Fruit fly (Drosophila melanogaster) whole organism, prepupa: Measurements from ENCODE around the gene Tbcd.
A peak's percentile ranks its signal among the peaks of the same experiment; 100 is the strongest.

ENCODE experiments used
- CG10631 ChIP-seq: fragments of 200-800 bp; sonication (Bioruptor generic); optimal IDR thresholded peaks from 2 replicates; lab custom pipeline; 2016; ENCODE audit warnings: missing biosample characterization, missing genetic modification characterization
- CG10669 ChIP-seq: fragments of 200-800 bp; sonication (Bioruptor generic); optimal IDR thresholded peaks from 3 replicates; lab custom pipeline; 2018; ENCODE audit warnings: missing biosample characterization, mild to moderate bottlenecking, missing genetic modification characterization, moderate library complexity
- CG11294 ChIP-seq: fragments of 200-800 bp; sonication (Bioruptor generic); IDR thresholded peaks from 2 replicates; pipeline ENCODE4 v1.3.6; 2022; ENCODE audit warnings: missing biosample characterization, missing genetic modification characterization
- CG3032 ChIP-seq: fragments of 200-800 bp; optimal IDR thresholded peaks from 2 replicates; lab custom pipeline; 2019; ENCODE audit warnings: missing biosample characterization, mild to moderate bottlenecking, missing genetic modification characterization, moderate library complexity
- CG31627 ChIP-seq: fragments of 200-800 bp; sonication (Bioruptor generic); optimal IDR thresholded peaks from 3 replicates; lab custom pipeline; 2016; ENCODE audit warnings: missing biosample characterization, missing genetic modification characterization
- CG32006 ChIP-seq: fragments of 200-800 bp; sonication (Bioruptor generic); optimal IDR thresholded peaks from 3 replicates; lab custom pipeline; 2017; ENCODE audit warnings: missing biosample characterization, mild to moderate bottlenecking, missing genetic modification characterization
- CG34406 ChIP-seq: fragments of 200-800 bp; sonication (Bioruptor generic); optimal IDR thresholded peaks from 3 replicates; lab custom pipeline; 2016; ENCODE audit warnings: missing biosample characterization, missing genetic modification characterization
- CG3919 ChIP-seq: fragments of 200-800 bp; sonication (Bioruptor generic); optimal IDR thresholded peaks from 3 replicates; lab custom pipeline; 2016; ENCODE audit warnings: missing biosample characterization, missing genetic modification characterization
- CG4318 ChIP-seq: fragments of 200-800 bp; sonication (Bioruptor generic); optimal IDR thresholded peaks from 3 replicates; lab custom pipeline; 2017; ENCODE audit warnings: missing biosample characterization, mild to moderate bottlenecking, missing genetic modification characterization
- CG6163 ChIP-seq: fragments of 200-800 bp; sonication (Bioruptor generic); IDR thresholded peaks from 3 replicates; pipeline ENCODE4 v1.3.6; 2022; ENCODE audit warnings: missing biosample characterization, missing genetic modification characterization
- CG6276 ChIP-seq: fragments of 200-800 bp; sonication (Bioruptor generic); optimal IDR thresholded peaks from 2 replicates; lab custom pipeline; 2017; ENCODE audit warnings: missing biosample characterization, mild to moderate bottlenecking, missing genetic modification characterization
- CG6792 ChIP-seq: fragments of 200-800 bp; sonication (Bioruptor generic); optimal IDR thresholded peaks from 3 replicates; lab custom pipeline; 2016; ENCODE audit warnings: missing biosample characterization, missing genetic modification characterization
- CG7368 ChIP-seq: fragments of 200-800 bp; sonication (Bioruptor generic); optimal IDR thresholded peaks from 3 replicates; lab custom pipeline; 2016; ENCODE audit warnings: missing biosample characterization, missing genetic modification characterization
- CG8119 ChIP-seq: fragments of 200-800 bp; sonication (Bioruptor generic); IDR thresholded peaks from 3 replicates; pipeline ENCODE4 v1.3.6; 2022; ENCODE audit warnings: missing biosample characterization, missing genetic modification characterization
- CG8319 ChIP-seq: fragments of 200-800 bp; sonication (Bioruptor generic); optimal IDR thresholded peaks from 3 replicates; lab custom pipeline; 2016; ENCODE audit warnings: missing biosample characterization, missing genetic modification characterization
- CG8632 ChIP-seq: fragments of 200-800 bp; sonication (Bioruptor generic); optimal IDR thresholded peaks from 3 replicates; lab custom pipeline; 2016; ENCODE audit warnings: missing biosample characterization, missing genetic modification characterization
- Eip78C ChIP-seq: fragments of 200-800 bp; sonication (Bioruptor generic); peaks from one replicate; lab custom pipeline; 2016; ENCODE audit warnings: missing biosample characterization, missing genetic modification characterization
- Ets21C ChIP-seq: fragments of 200-800 bp; sonication (Bioruptor generic); optimal IDR thresholded peaks from 3 replicates; lab custom pipeline; 2016; ENCODE audit warnings: missing biosample characterization, missing genetic modification characterization
- Ets96B ChIP-seq: fragments of 200-800 bp; optimal IDR thresholded peaks from 2 replicates; lab custom pipeline; 2019; ENCODE audit warnings: missing biosample characterization, mild to moderate bottlenecking, missing genetic modification characterization, moderate library complexity
- Hr39 ChIP-seq: fragments of 200-800 bp; sonication (Bioruptor generic); optimal IDR thresholded peaks from 2 replicates; lab custom pipeline; 2016; ENCODE audit warnings: missing biosample characterization, missing genetic modification characterization
- Lpt ChIP-seq: fragments of 200-800 bp; sonication (Bioruptor generic); optimal IDR thresholded peaks from 3 replicates; lab custom pipeline; 2016; ENCODE audit warnings: missing biosample characterization, missing genetic modification characterization
- Met ChIP-seq: fragments of 200-800 bp; sonication (Bioruptor generic); optimal IDR thresholded peaks from 3 replicates; lab custom pipeline; 2016; ENCODE audit warnings: missing biosample characterization, missing genetic modification characterization
- OdsH ChIP-seq: fragments of 200-800 bp; sonication (Bioruptor generic); optimal IDR thresholded peaks from 3 replicates; lab custom pipeline; 2016; ENCODE audit warnings: missing biosample characterization, missing genetic modification characterization
- Sox102F ChIP-seq: fragments of 200-800 bp; sonication (Bioruptor generic); optimal IDR thresholded peaks from 2 replicates; lab custom pipeline; 2016; ENCODE audit warnings: missing biosample characterization, mild to moderate bottlenecking, missing genetic modification characterization
- Sox14 ChIP-seq: fragments of 200-800 bp; sonication (Bioruptor generic); optimal IDR thresholded peaks from 3 replicates; lab custom pipeline; 2016; ENCODE audit warnings: missing biosample characterization, missing genetic modification characterization
- Sox15 ChIP-seq: fragments of 200-800 bp; sonication (Bioruptor generic); optimal IDR thresholded peaks from 3 replicates; lab custom pipeline; 2016; ENCODE audit warnings: missing biosample characterization, missing genetic modification characterization
- achi ChIP-seq: fragments of 200-800 bp; sonication (Bioruptor generic); optimal IDR thresholded peaks from 3 replicates; lab custom pipeline; 2016; ENCODE audit warnings: missing biosample characterization, missing genetic modification characterization
- acj6 ChIP-seq: fragments of 200-800 bp; sonication (Bioruptor generic); optimal IDR thresholded peaks from 3 replicates; lab custom pipeline; 2016; ENCODE audit warnings: missing biosample characterization, missing genetic modification characterization
- cyc ChIP-seq: fragments of 200-800 bp; sonication (Bioruptor generic); optimal IDR thresholded peaks from 3 replicates; lab custom pipeline; 2016; ENCODE audit warnings: missing biosample characterization, missing genetic modification characterization
- dac ChIP-seq: fragments of 200-800 bp; sonication (Bioruptor generic); optimal IDR thresholded peaks from 2 replicates; lab custom pipeline; 2017; ENCODE audit warnings: missing biosample characterization, mild to moderate bottlenecking, missing genetic modification characterization
- dsx ChIP-seq: fragments of 200-800 bp; optimal IDR thresholded peaks from 3 replicates; lab custom pipeline; 2019; ENCODE audit warnings: missing biosample characterization, mild to moderate bottlenecking, missing genetic modification characterization, moderate library complexity; ENCODE audit not compliant: poor library complexity, severe bottlenecking
- eg ChIP-seq: fragments of 200-800 bp; sonication (Bioruptor generic); IDR thresholded peaks from 3 replicates; pipeline ENCODE4 v1.3.6; 2022; ENCODE audit warnings: missing biosample characterization, missing genetic modification characterization
- fd85E ChIP-seq: fragments of 200-800 bp; sonication (Bioruptor generic); optimal IDR thresholded peaks from 3 replicates; lab custom pipeline; 2016; ENCODE audit warnings: missing biosample characterization, missing genetic modification characterization
- fkh ChIP-seq: fragments of 200-800 bp; sonication (Bioruptor generic); optimal IDR thresholded peaks from 3 replicates; lab custom pipeline; 2017; ENCODE audit warnings: missing biosample characterization, mild to moderate bottlenecking, missing genetic modification characterization, moderate library complexity
- lz ChIP-seq: fragments of 200-800 bp; sonication (Bioruptor generic); optimal IDR thresholded peaks from 3 replicates; lab custom pipeline; 2016; ENCODE audit warnings: missing biosample characterization, missing genetic modification characterization
- net ChIP-seq: fragments of 200-800 bp; sonication (Bioruptor generic); optimal IDR thresholded peaks from 3 replicates; lab custom pipeline; 2016; ENCODE audit warnings: missing biosample characterization, missing genetic modification characterization
- pdm3 ChIP-seq: fragments of 200-800 bp; sonication (Bioruptor generic); optimal IDR thresholded peaks from 3 replicates; lab custom pipeline; 2016; ENCODE audit warnings: missing biosample characterization, missing genetic modification characterization
- salr ChIP-seq, 2 experiments: fragments of 200-800 bp; sonication (Bioruptor generic); optimal IDR thresholded peaks; 3 replicates each; lab custom pipeline; 2016 to 2018; ENCODE audit warnings: missing biosample characterization in 2 of 2, missing genetic modification characterization in 2 of 2, mild to moderate bottlenecking in 1 of 2
- ss ChIP-seq, 2 experiments: fragments of 200-800 bp; sonication (Bioruptor generic); optimal IDR thresholded peaks; 2 replicates in 1 of 2; 3 replicates in 1 of 2; lab custom pipeline; 2017 to 2018; ENCODE audit warnings: mild to moderate bottlenecking in 2 of 2, missing biosample characterization in 2 of 2, missing genetic modification characterization in 2 of 2, moderate library complexity in 1 of 2
- svp ChIP-seq: fragments of 200-800 bp; sonication (Bioruptor generic); peaks from one replicate; lab custom pipeline; 2016; ENCODE audit warnings: missing biosample characterization, missing genetic modification characterization
- vri ChIP-seq: fragments of 200-800 bp; sonication (Bioruptor generic); optimal IDR thresholded peaks from 3 replicates; lab custom pipeline; 2016; ENCODE audit warnings: missing biosample characterization, mild to moderate bottlenecking, missing genetic modification characterization

The Tbcd gene

dm6 chr2L:2130157-2130987 lies 16.9 kb upstream of the Tbcd start, which contains the start of gene Glyp (continued):
- TF ChIP-seq Sox14 (GFP tag; lab: Kevin White, UChicago) (peak; percentile 89), CG4318 (GFP tag; lab: Kevin White, UChicago) (peak; percentile 98), ss (GFP tag; optimal IDR thresholded peaks at IDR 0.05; lab: Kevin White, UChicago) (peak; percentile 95 to 98), CG3032 (tag; lab: Kevin White, UChicago) (peak; percentile 97), CG6276 (GFP tag; lab: Kevin White, UChicago) (peak; percentile 99), CG6792 (GFP tag; lab: Kevin White, UChicago) (peak; percentile 96), lz (GFP tag; lab: Kevin White, UChicago) (peak; percentile 93), Eip78C (GFP tag; lab: Kevin White, UChicago) (peak; percentile 98), cyc (GFP tag; lab: Kevin White, UChicago) (peak; percentile 90), Ets21C (GFP tag; lab: Kevin White, UChicago) (peak; percentile 77), CG8119 (GFP tag; lab: Robert Waterston, UW) (peak; percentile 98), svp (peak; percentile 97), Met (GFP tag; lab: Kevin White, UChicago) (peak; percentile 95), dac (GFP tag; lab: Kevin White, UChicago) (peak; percentile 97), CG8632 (GFP tag; lab: Kevin White, UChicago) (peak; percentile 98), Hr39 (GFP tag; lab: Kevin White, UChicago) (peak; percentile 82), CG31627 (GFP tag; lab: Kevin White, UChicago) (peak; percentile 85), salr (GFP tag; optimal IDR thresholded peaks at IDR 0.05; lab: Kevin White, UChicago) (peak; percentile 86 to 95), OdsH (GFP tag; lab: Kevin White, UChicago) (peak; percentile 96), eg (peak; percentile 96), net (GFP tag; lab: Kevin White, UChicago) (peak; percentile 97), vri (GFP tag; lab: Kevin White, UChicago) (peak; percentile 96), CG10669 (GFP tag; lab: Kevin White, UChicago) (peak; percentile 93), Ets96B (tag; lab: Kevin White, UChicago) (peak; percentile 98), CG6163 (GFP tag; lab: Robert Waterston, UW) (peak; percentile 95), Lpt (GFP tag; lab: Kevin White, UChicago) (peak; percentile 97), CG32006 (GFP tag; lab: Kevin White, UChicago) (peak; percentile 99), fkh (GFP tag; lab: Kevin White, UChicago) (peak; percentile 100), CG34406 (GFP tag; lab: Kevin White, UChicago) (peak; percentile 98), fd85E (GFP tag; lab: Kevin White, UChicago) (peak; percentile 87), dsx (GFP tag; lab: Kevin White, UChicago) (peak; percentile 95), Sox102F (peak; percentile 94), CG11294 (peak; percentile 93), CG3919 (GFP tag; lab: Kevin White, UChicago) (peak; percentile 97), pdm3 (GFP tag; lab: Kevin White, UChicago) (peak; percentile 95), CG10631 (peak; percentile 97), CG8319 (GFP tag; lab: Kevin White, UChicago) (peak; percentile 92), achi (GFP tag; lab: Kevin White, UChicago) (peak; percentile 100), Sox15 (GFP tag; lab: Kevin White, UChicago) (peak; percentile 93), CG7368 (GFP tag; lab: Kevin White, UChicago) (peak; percentile 94), acj6 (GFP tag; lab: Kevin White, UChicago) (peak; percentile 95)
